Worm (Caenorhabditis elegans) whole organism, young adult: ENCODE measurements around the gene viro-2.

Source experiments
- B0336.3 ChIP-seq: fragments of 200-800 bp; sonication (Bioruptor generic); IDR thresholded peaks from 2 replicates; pipeline ENCODE4 v1.3.6; 2022; ENCODE audit warnings: missing genetic modification characterization, missing compliant biosample characterization
- F23B12.7 ChIP-seq: sonication (generic microtip); optimal IDR thresholded peaks from 2 replicates; lab custom pipeline; 2017; ENCODE audit warnings: missing genetic modification characterization, mild to moderate bottlenecking, missing compliant biosample characterization, antibody characterized with exemption, moderate library complexity; ENCODE audit not compliant: insufficient read depth
- F33H1.4 ChIP-seq: fragments of 200-800 bp; sonication (Bioruptor generic); IDR thresholded peaks from 2 replicates; pipeline ENCODE4 v1.3.6; 2022; ENCODE audit warnings: missing genetic modification reagents, missing genetic modification characterization, missing compliant biosample characterization
- F49E8.2 ChIP-seq: sonication (generic microtip); optimal IDR thresholded peaks from 3 replicates; lab custom pipeline; 2017; ENCODE audit warnings: missing genetic modification characterization, mild to moderate bottlenecking, missing compliant biosample characterization, antibody characterized with exemption, moderate library complexity; ENCODE audit not compliant: insufficient read depth
- K12H6.12 ChIP-seq: fragments of 200-800 bp; sonication (Bioruptor generic); optimal IDR thresholded peaks from 2 replicates; lab custom pipeline; 2018; ENCODE audit warnings: mild to moderate bottlenecking, missing genetic modification characterization, missing compliant biosample characterization
- Y53F4B.3 ChIP-seq: fragments of 200-800 bp; sonication (Bioruptor generic); IDR thresholded peaks from 2 replicates; pipeline ENCODE4 v1.3.6; 2022; ENCODE audit warnings: missing genetic modification reagents, missing genetic modification characterization, missing compliant biosample characterization
- Y53G8AR.9 ChIP-seq: fragments of 200-800 bp; sonication (Bioruptor generic); conservative IDR thresholded peaks from 2 replicates; pipeline ENCODE4 v1.3.6; 2022; ENCODE audit warnings: missing genetic modification reagents, missing genetic modification characterization, missing compliant biosample characterization
- ZK185.1 ChIP-seq: sonication (generic microtip); optimal IDR thresholded peaks from 2 replicates; lab custom pipeline; 2016; ENCODE audit warnings: mild to moderate bottlenecking, missing genetic modification characterization, missing compliant biosample characterization; ENCODE audit not compliant: poor library complexity, severe bottlenecking
- akir-1 ChIP-seq: fragments of 200-800 bp; sonication (Bioruptor generic); optimal IDR thresholded peaks from 2 replicates; lab custom pipeline; 2018; ENCODE audit warnings: mild to moderate bottlenecking, missing genetic modification characterization, moderate library complexity, missing compliant biosample characterization
- atf-7 ChIP-seq: sonication (generic microtip); optimal IDR thresholded peaks from 2 replicates; lab custom pipeline; 2017; ENCODE audit warnings: mild to moderate bottlenecking, missing genetic modification characterization, missing compliant biosample characterization
- athp-1 ChIP-seq: sonication (generic microtip); optimal IDR thresholded peaks from 2 replicates; lab custom pipeline; 2017; ENCODE audit warnings: mild to moderate bottlenecking, missing genetic modification characterization, missing compliant biosample characterization
- attf-5 ChIP-seq: fragments of 200-800 bp; sonication (Bioruptor generic); optimal IDR thresholded peaks from 2 replicates; lab custom pipeline; 2018; ENCODE audit warnings: mild to moderate bottlenecking, missing genetic modification characterization, missing compliant biosample characterization
- bed-2 ChIP-seq: fragments of 200-800 bp; sonication (Bioruptor generic); IDR thresholded peaks from 2 replicates; pipeline ENCODE4 v1.3.6; 2022; ENCODE audit warnings: missing genetic modification reagents, missing genetic modification characterization, missing compliant biosample characterization
- cebp-1 ChIP-seq, 2 experiments: fragments of 200-800 bp in 1 of 2; sonication (Bioruptor generic) in 1 of 2; sonication (generic microtip) in 1 of 2; IDR thresholded peaks in 1 of 2; optimal IDR thresholded peaks in 1 of 2; 2 replicates each; pipeline versions ENCODE4 v1.3.6 to Lab custom; 2017 to 2022; ENCODE audit warnings: missing compliant biosample characterization in 2 of 2, missing genetic modification characterization in 2 of 2, mild to moderate bottlenecking in 1 of 2, missing genetic modification reagents in 1 of 2, moderate library complexity in 1 of 2
- ceh-58 ChIP-seq: fragments of 200-800 bp; sonication (Bioruptor generic); IDR thresholded peaks from 2 replicates; pipeline ENCODE4 v1.3.6; 2022; ENCODE audit warnings: missing genetic modification characterization, missing compliant biosample characterization
- ceh-79 ChIP-seq: sonication (generic microtip); optimal IDR thresholded peaks from 2 replicates; lab custom pipeline; 2017; ENCODE audit warnings: mild to moderate bottlenecking, missing genetic modification characterization, missing compliant biosample characterization
- ceh-91 ChIP-seq: fragments of 200-800 bp; sonication (Bioruptor generic); IDR thresholded peaks from 2 replicates; pipeline ENCODE4 v1.3.6; 2022; ENCODE audit warnings: missing genetic modification reagents, missing genetic modification characterization, missing compliant biosample characterization
- dox-1 ChIP-seq: fragments of 200-800 bp; sonication (Bioruptor generic); IDR thresholded peaks from 2 replicates; pipeline ENCODE4 v1.3.6; 2022; ENCODE audit warnings: missing genetic modification reagents, missing genetic modification characterization, missing compliant biosample characterization
- dpl-1 ChIP-seq: fragments of 150-350 bp; optimal IDR thresholded peaks from 2 replicates; lab custom pipeline; 2014; ENCODE audit warnings: missing biosample characterization, missing genetic modification reagents, missing genetic modification characterization
- efl-1 ChIP-seq: fragments of 150-350 bp; optimal IDR thresholded peaks from 2 replicates; lab custom pipeline; 2014; ENCODE audit warnings: missing biosample characterization, missing genetic modification reagents, missing genetic modification characterization
- ets-4 ChIP-seq: fragments of 200-800 bp; sonication (Bioruptor generic); optimal IDR thresholded peaks from 2 replicates; lab custom pipeline; 2018; ENCODE audit warnings: mild to moderate bottlenecking, missing genetic modification characterization, missing compliant biosample characterization
- hmg-1.2 ChIP-seq: fragments of 200-800 bp; sonication (Bioruptor generic); IDR thresholded peaks from 2 replicates; pipeline ENCODE4 v1.3.6; 2022; ENCODE audit warnings: missing genetic modification reagents, missing genetic modification characterization, missing compliant biosample characterization
- hmg-20 ChIP-seq: fragments of 200-800 bp; sonication (Bioruptor generic); IDR thresholded peaks from 2 replicates; pipeline ENCODE4 v1.3.6; 2022; ENCODE audit warnings: missing genetic modification reagents, missing genetic modification characterization, missing compliant biosample characterization
- let-526 ChIP-seq: fragments of 200-800 bp; sonication (Bioruptor generic); IDR thresholded peaks from 2 replicates; pipeline ENCODE4 v1.3.6; 2022; ENCODE audit warnings: missing genetic modification reagents, missing genetic modification characterization, missing compliant biosample characterization
- let-607 ChIP-seq, 2 experiments: fragments of 200-800 bp in 1 of 2; sonication (Bioruptor generic) in 1 of 2; sonication (generic microtip) in 1 of 2; optimal IDR thresholded peaks; 2 replicates each; lab custom pipeline; 2016 to 2018; ENCODE audit warnings: mild to moderate bottlenecking in 2 of 2, missing compliant biosample characterization in 2 of 2, missing genetic modification characterization in 2 of 2, moderate library complexity in 2 of 2, missing genotype in 1 of 2
- lin-26 ChIP-seq: fragments of 200-800 bp; sonication (Bioruptor generic); IDR thresholded peaks from 2 replicates; pipeline ENCODE4 v1.3.6; 2022; ENCODE audit warnings: missing genetic modification reagents, missing genetic modification characterization, missing compliant biosample characterization
- lin-35 ChIP-seq, 3 experiments: fragments of 150-350 bp in 2 of 3; sonication (generic microtip) in 1 of 3; optimal IDR thresholded peaks; 2 replicates each; lab custom pipeline; 2014 to 2018; ENCODE audit warnings: missing biosample characterization in 3 of 3, missing genetic modification characterization in 3 of 3, missing genetic modification reagents in 3 of 3
- lin-40 ChIP-seq: sonication (generic microtip); optimal IDR thresholded peaks from 2 replicates; lab custom pipeline; 2016; ENCODE audit warnings: missing genetic modification characterization, mild to moderate bottlenecking, missing compliant biosample characterization, missing genotype, missing genetic modification reagents
- lir-1 ChIP-seq: fragments of 200-800 bp; sonication (Bioruptor generic); conservative IDR thresholded peaks from 2 replicates; pipeline ENCODE4 v1.3.6; 2022; ENCODE audit warnings: missing genetic modification reagents, missing genetic modification characterization, missing compliant biosample characterization
- lsl-1 ChIP-seq: fragments of 200-800 bp; sonication (Bioruptor generic); optimal IDR thresholded peaks from 2 replicates; lab custom pipeline; 2018; ENCODE audit warnings: mild to moderate bottlenecking, missing genetic modification characterization, moderate library complexity, missing compliant biosample characterization
- madf-10 ChIP-seq: sonication (generic microtip); optimal IDR thresholded peaks from 2 replicates; lab custom pipeline; 2016; ENCODE audit warnings: mild to moderate bottlenecking, missing genetic modification characterization, missing compliant biosample characterization
- nfyb-1 ChIP-seq: fragments of 200-800 bp; sonication (Bioruptor generic); IDR thresholded peaks from 2 replicates; pipeline ENCODE4 v1.3.6; 2022; ENCODE audit warnings: missing genetic modification reagents, missing genetic modification characterization, missing compliant biosample characterization
- nhr-27 ChIP-seq: fragments of 200-800 bp; sonication (Bioruptor generic); optimal IDR thresholded peaks from 2 replicates; lab custom pipeline; 2018; ENCODE audit warnings: mild to moderate bottlenecking, missing genetic modification characterization, moderate library complexity, missing compliant biosample characterization
- nhr-80 ChIP-seq: sonication (generic microtip); optimal IDR thresholded peaks from 2 replicates; lab custom pipeline; 2016; ENCODE audit warnings: missing genetic modification characterization, missing compliant biosample characterization
- nhr-90 ChIP-seq: sonication (generic microtip); optimal IDR thresholded peaks from 2 replicates; lab custom pipeline; 2016; ENCODE audit warnings: missing genotype, mild to moderate bottlenecking, missing genetic modification characterization, missing compliant biosample characterization
- sea-2 ChIP-seq: fragments of 200-800 bp; sonication (Bioruptor generic); IDR thresholded peaks from 2 replicates; pipeline ENCODE4 v1.3.6; 2022; ENCODE audit warnings: missing genetic modification characterization, missing compliant biosample characterization
- snpc-1.1 ChIP-seq: sonication (generic microtip); optimal IDR thresholded peaks from 2 replicates; lab custom pipeline; 2017; ENCODE audit warnings: missing genetic modification characterization, mild to moderate bottlenecking, missing compliant biosample characterization, antibody characterized with exemption, moderate library complexity, missing genotype, missing genetic modification reagents; ENCODE audit not compliant: insufficient read depth
- snpc-3.4 ChIP-seq: sonication (generic microtip); optimal IDR thresholded peaks from 2 replicates; lab custom pipeline; 2017; ENCODE audit warnings: missing genetic modification characterization, mild to moderate bottlenecking, missing compliant biosample characterization, antibody characterized with exemption, moderate library complexity, missing genotype, missing genetic modification reagents
- ztf-22 ChIP-seq: fragments of 200-800 bp; sonication (Bioruptor generic); optimal IDR thresholded peaks from 2 replicates; lab custom pipeline; 2018; ENCODE audit warnings: mild to moderate bottlenecking, missing genetic modification characterization, moderate library complexity, missing compliant biosample characterization
- ztf-3 ChIP-seq: fragments of 200-800 bp; sonication (Bioruptor generic); optimal IDR thresholded peaks from 2 replicates; lab custom pipeline; 2018; ENCODE audit warnings: mild to moderate bottlenecking, missing genetic modification characterization, missing compliant biosample characterization

viro-2 gene

ce11 chrIII:7162065-7162762 lies 33.5 kb downstream of the viro-2 start, which contains the start of the genes syf-2 and K04G7.1 (continued):
- TF ChIP-seq ztf-3 (GFP tag; lab: Kevin White, UChicago) (no peak), nfyb-1 (GFP tag; lab: Robert Waterston, UW) (peak; percentile 89), let-526 (no peak), sea-2 (GFP tag; lab: Robert Waterston, UW) (no peak), dpl-1 (peak; percentile 77), lin-26 (GFP tag; lab: Robert Waterston, UW) (no peak), nhr-80 (peak; percentile 68), Y53F4B.3 (GFP tag; lab: Robert Waterston, UW) (no peak), F33H1.4 (GFP tag; lab: Robert Waterston, UW) (peak; percentile 80), snpc-1.1 (tag; lab: Kevin White, UChicago) (peak; percentile 74), ceh-58 (GFP tag; lab: Robert Waterston, UW) (no peak), dox-1 (GFP tag; lab: Robert Waterston, UW) (peak; percentile 95)

- TF ChIP-seq snpc-3.4 (tag; lab: Kevin White, UChicago) (peak; percentile 44), efl-1 (GFP tag; lab: Kevin White, UChicago) (peak; percentile 70), akir-1 (GFP tag; lab: Kevin White, UChicago) (no peak), F49E8.2 (tag; lab: Kevin White, UChicago) (no peak), ceh-91 (peak; percentile 34; the same call in 1 of the 2 replicates), lsl-1 (GFP tag; lab: Kevin White, UChicago) (peak; percentile 80), hmg-1.2 (GFP tag; lab: Robert Waterston, UW) (peak; percentile 10; the same call in 1 of the 2 replicates), ets-4 (GFP tag; lab: Kevin White, UChicago) (no peak), F33H1.4 (GFP tag; lab: Robert Waterston, UW) (peak; percentile 36; the same call in 1 of the 2 replicates), lir-1 (no peak)
- TF ChIP-seq, all 124 proteins: peak for 6
Observed at ce11 chrIII:7165276-7165675, 36.6 kb downstream of the viro-2 start.

ce11 chrIII:7165816-7166229 lies 37.1 kb downstream of the viro-2 start:
- 0 out of 2 replicates have a peak, but pooled peaks have one; percentile 20 for TF ChIP-seq B0336.3
- TF ChIP-seq F23B12.7 (tag; lab: Kevin White, UChicago): peak; percentile 28
- TF ChIP-seq Y53G8AR.9 (GFP tag; lab: Robert Waterston, UW): no peak
- no peak for TF ChIP-seq ZK185.1 (tag; lab: Kevin White, UChicago)
- peak; percentile 28 for TF ChIP-seq ztf-22 (GFP tag; lab: Kevin White, UChicago)
- no peak for TF ChIP-seq ceh-79
- no peak for TF ChIP-seq snpc-3.4 (tag; lab: Kevin White, UChicago)
- TF ChIP-seq hmg-20 (GFP tag; lab: Robert Waterston, UW): no peak
- TF ChIP-seq nhr-80: peak; percentile 98
- peak; percentile 92 for TF ChIP-seq attf-5 (GFP tag; lab: Kevin White, UChicago)
- TF ChIP-seq madf-10 (tag; lab: Kevin White, UChicago): no peak
- peak; percentile 97 for TF ChIP-seq cebp-1 (GFP tag; IDR thresholded peaks at IDR 0.05; lab: Robert Waterston, UW)
- peak; percentile 99 for TF ChIP-seq cebp-1 (tag; optimal IDR thresholded peaks at IDR 0.05; lab: Kevin White, UChicago)
- no peak for TF ChIP-seq ceh-58 (GFP tag; lab: Robert Waterston, UW)
- TF ChIP-seq hmg-1.2 (GFP tag; lab: Robert Waterston, UW): no peak; the same call in 1 of the 2 replicates
- TF ChIP-seq athp-1 (tag; lab: Kevin White, UChicago): no peak
- TF ChIP-seq K12H6.12 (tag; lab: Kevin White, UChicago): peak; percentile 27
- no peak for TF ChIP-seq nhr-27 (tag; lab: Kevin White, UChicago)
- peak; percentile 68 to 75 for TF ChIP-seq let-607 (tag; optimal IDR thresholded peaks at IDR 0.05; lab: Kevin White, UChicago)
- TF ChIP-seq lin-40 (tag; lab: Kevin White, UChicago): peak; percentile 15
- no peak for TF ChIP-seq snpc-1.1 (tag; lab: Kevin White, UChicago)
- TF ChIP-seq F33H1.4 (GFP tag; lab: Robert Waterston, UW): no peak
- TF ChIP-seq nhr-90 (tag; lab: Kevin White, UChicago): peak; percentile 1
- TF ChIP-seq dox-1 (GFP tag; lab: Robert Waterston, UW): peak; percentile 65
- no peak for TF ChIP-seq bed-2 (GFP tag; lab: Robert Waterston, UW)
- TF ChIP-seq lin-35 (GFP tag; optimal IDR thresholded peaks at IDR 0.05; lab: Kevin White, UChicago): peak in 1 of 3 experiments; percentile 54
- 0 out of 2 replicates have a peak, but pooled peaks have one; percentile 55 for TF ChIP-seq nfyb-1 (GFP tag; lab: Robert Waterston, UW)
- peak; percentile 87 for TF ChIP-seq ets-4 (GFP tag; lab: Kevin White, UChicago)
- peak; percentile 42 for TF ChIP-seq atf-7 (tag; lab: Kevin White, UChicago)
